Fruit fly (Drosophila melanogaster): ENCODE results near the gene MED30.

DNA sequence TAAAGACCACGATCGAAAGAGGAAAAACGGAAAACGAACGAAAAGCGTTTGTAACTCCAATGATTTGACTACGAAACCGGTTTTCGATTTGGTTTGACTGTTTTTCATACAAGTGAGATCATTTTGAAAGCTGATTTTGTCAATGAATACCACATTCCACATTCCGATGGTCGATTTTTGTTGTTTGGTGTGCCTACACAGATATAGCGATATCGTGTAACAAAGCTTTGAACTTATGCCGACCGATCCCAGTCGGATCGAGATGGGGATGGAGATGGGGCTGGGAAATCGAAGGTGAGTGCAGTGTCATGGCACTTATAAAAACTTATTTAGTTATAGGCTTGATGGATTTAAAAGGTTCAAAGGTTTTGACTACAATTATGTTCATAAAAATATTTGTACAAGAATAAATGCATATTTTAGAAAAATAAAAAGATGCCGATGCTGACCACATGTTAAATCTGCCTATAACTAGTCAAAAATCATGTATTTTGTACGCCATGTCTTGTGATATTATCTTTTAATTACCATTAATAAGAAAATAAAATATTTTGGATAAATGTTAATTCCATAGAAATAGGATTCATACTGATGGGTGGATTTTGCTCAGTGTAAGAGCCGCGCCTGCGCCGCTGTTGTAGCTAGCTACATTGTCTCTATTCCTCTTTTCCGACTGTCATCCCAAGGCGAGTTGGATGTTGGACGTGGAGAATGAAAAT lies 11.6 kb downstream of the MED30 start:
- TF ChIP-seq Gug (GFP tag; IDR thresholded peaks at IDR 0.05) (peak; percentile 29; the same call in 1 of the 2 replicates), Eip75B (GFP tag; optimal IDR thresholded peaks at IDR 0.05) (peak; percentile 10), CG6808 (GFP tag; optimal IDR thresholded peaks at IDR 0.05) (peak; percentile 56), CG32006 (GFP tag; optimal IDR thresholded peaks at IDR 0.05) (peak; percentile 82), Ets21C (GFP tag; optimal IDR thresholded peaks at IDR 0.05) (no peak), achi (GFP tag; optimal IDR thresholded peaks at IDR 0.05) (peak; percentile 48), Lpt (GFP tag; optimal IDR thresholded peaks at IDR 0.05) (peak; percentile 28), dsx (GFP tag; optimal IDR thresholded peaks at IDR 0.05; ENCODE audit: poor library complexity, severe bottlenecking) (peak; percentile 71)

Data from whole organism, prepupa.